Fruit fly (Drosophila melanogaster): ENCODE data around the gene UK114.

The UK114 gene

dm6 chr2L:15280975-15281374 is 6.1 kb upstream of the UK114 start (continued):
- no peak for TF ChIP-seq Hnf4 (GFP tag; optimal IDR thresholded peaks at IDR 0.05)
- no peak for TF ChIP-seq sv (GFP tag; optimal IDR thresholded peaks at IDR 0.05)
- TF ChIP-seq brk (GFP tag; optimal IDR thresholded peaks at IDR 0.05) = no peak
- peak; percentile 20 for TF ChIP-seq rgr (GFP tag; optimal IDR thresholded peaks at IDR 0.05)
- no peak for TF ChIP-seq Dfd (GFP tag; optimal IDR thresholded peaks at IDR 0.05)
- no peak for TF ChIP-seq dl (GFP tag; optimal IDR thresholded peaks at IDR 0.05; ENCODE audit: insufficient read depth in 1 of 2, partially characterized antibody in 2 of 2)

DNA sequence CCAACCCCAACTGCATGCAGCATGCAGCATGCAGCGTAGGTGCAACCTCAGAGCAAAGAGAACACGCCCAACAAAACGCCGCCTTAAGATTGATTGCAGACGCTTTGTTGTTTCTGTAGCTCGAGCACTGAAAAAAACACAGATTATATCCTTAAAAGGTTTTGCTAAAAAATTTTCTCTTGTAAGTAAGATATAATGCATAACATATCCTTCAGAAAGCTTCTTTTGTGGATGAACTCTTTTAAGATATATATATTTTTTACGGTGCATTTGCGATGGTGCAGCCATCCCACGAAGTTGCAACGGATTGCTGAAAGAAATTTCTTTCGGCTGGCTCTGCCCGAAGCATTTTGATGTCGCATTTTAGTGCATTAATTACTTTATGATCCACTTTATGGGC is 903 bp upstream of the UK114 start:
- TF ChIP-seq jim (GFP tag; optimal IDR thresholded peaks at IDR 0.05) (no peak), Hnf4 (GFP tag; optimal IDR thresholded peaks at IDR 0.05) (peak; percentile 40), Vsx2 (GFP tag; optimal IDR thresholded peaks at IDR 0.05; ENCODE audit: partially characterized antibody) (no peak), Abd-B (GFP tag; optimal IDR thresholded peaks at IDR 0.05) (no peak), dmrt93B (GFP tag; optimal IDR thresholded peaks at IDR 0.05) (peak; percentile 11), tai (GFP tag; optimal IDR thresholded peaks at IDR 0.05) (no peak), br (GFP tag; optimal IDR thresholded peaks at IDR 0.05) (peak; percentile 16), dsf (GFP tag; optimal IDR thresholded peaks at IDR 0.05; ENCODE audit: borderline replicate concordance) (no peak), CrebA (GFP tag; optimal IDR thresholded peaks at IDR 0.05; ENCODE audit: borderline replicate concordance) (no peak), sv (GFP tag; optimal IDR thresholded peaks at IDR 0.05) (no peak), pan (optimal IDR thresholded peaks at IDR 0.05) (no peak), fru (GFP tag; optimal IDR thresholded peaks at IDR 0.05) (peak; percentile 38), h (GFP tag; optimal IDR thresholded peaks at IDR 0.05) (peak; percentile 59), dl (GFP tag; optimal IDR thresholded peaks at IDR 0.05; ENCODE audit: insufficient read depth in 1 of 2, partially characterized antibody in 2 of 2) (no peak), brk (GFP tag; optimal IDR thresholded peaks at IDR 0.05) (peak; percentile 14), Hr78 (GFP tag; optimal IDR thresholded peaks at IDR 0.05) (no peak), Mio (GFP tag; optimal IDR thresholded peaks at IDR 0.05) (no peak), Sp1 (GFP tag; optimal IDR thresholded peaks at IDR 0.05) (peak; percentile 19), N (GFP tag; optimal IDR thresholded peaks at IDR 0.05) (no peak), Rel (GFP tag; optimal IDR thresholded peaks at IDR 0.05) (no peak), Rel (tag; optimal IDR thresholded peaks at IDR 0.05) (no peak), sage (GFP tag; optimal IDR thresholded peaks at IDR 0.05) (no peak), lola (GFP tag; optimal IDR thresholded peaks at IDR 0.05) (no peak), rgr (GFP tag; optimal IDR thresholded peaks at IDR 0.05) (peak; percentile 60), ey (GFP tag; optimal IDR thresholded peaks at IDR 0.05) (peak; percentile 54), usp (GFP tag; optimal IDR thresholded peaks at IDR 0.05) (no peak), Hr83 (GFP tag; optimal IDR thresholded peaks at IDR 0.05; ENCODE audit: poor library complexity, severe bottlenecking) (no peak), CG9705 (GFP tag; optimal IDR thresholded peaks at IDR 0.05) (no peak), woc (GFP tag; optimal IDR thresholded peaks at IDR 0.05) (peak; percentile 22), psq (GFP tag; optimal IDR thresholded peaks at IDR 0.05) (no peak), OdsH (GFP tag; optimal IDR thresholded peaks at IDR 0.05) (peak; percentile 21), foxo (GFP tag; optimal IDR thresholded peaks at IDR 0.05) (peak in 1 of 2 experiments; percentile 55), Myc (optimal IDR thresholded peaks at IDR 0.05) (no peak), GATAd (GFP tag; optimal IDR thresholded peaks at IDR 0.05) (no peak), CG32264 (GFP tag; optimal IDR thresholded peaks at IDR 0.05) (no peak), Dfd (GFP tag; optimal IDR thresholded peaks at IDR 0.05) (no peak), HLH106 (tag; optimal IDR thresholded peaks at IDR 0.05) (peak; percentile 50), Dif (GFP tag; optimal IDR thresholded peaks at IDR 0.05; ENCODE audit: partially characterized antibody) (no peak), Jra (GFP tag; optimal IDR thresholded peaks at IDR 0.05) (no peak)

DNA sequence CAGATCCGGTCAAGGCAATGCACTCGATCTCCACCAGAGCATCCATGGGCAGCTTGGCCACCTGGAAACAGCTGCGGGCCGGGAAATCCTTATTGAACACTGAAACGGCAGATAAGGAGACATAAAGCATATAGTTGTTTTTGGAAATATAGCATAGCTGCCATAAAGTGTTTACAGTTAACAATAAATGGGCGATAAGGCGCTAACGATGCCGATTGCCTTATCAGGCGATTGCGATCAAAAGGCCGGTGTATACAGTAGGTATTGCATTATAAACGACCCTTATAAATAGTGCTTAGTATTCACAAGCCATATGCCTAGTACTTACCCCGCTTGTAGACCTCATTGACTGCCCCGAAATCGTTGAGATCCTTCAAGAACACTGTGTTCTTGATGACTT is 599 bp downstream of the UK114 start:
- TF ChIP-seq tai (GFP tag; optimal IDR thresholded peaks at IDR 0.05) (no peak), sv (GFP tag; optimal IDR thresholded peaks at IDR 0.05) (no peak), Dfd (GFP tag; optimal IDR thresholded peaks at IDR 0.05) (no peak), dl (GFP tag; optimal IDR thresholded peaks at IDR 0.05; ENCODE audit: insufficient read depth in 1 of 2, partially characterized antibody in 2 of 2) (no peak), rgr (GFP tag; optimal IDR thresholded peaks at IDR 0.05) (no peak), h (GFP tag; optimal IDR thresholded peaks at IDR 0.05) (no peak), dsf (GFP tag; optimal IDR thresholded peaks at IDR 0.05; ENCODE audit: borderline replicate concordance) (no peak), N (GFP tag; optimal IDR thresholded peaks at IDR 0.05) (no peak), psq (GFP tag; optimal IDR thresholded peaks at IDR 0.05) (no peak), Hnf4 (GFP tag; optimal IDR thresholded peaks at IDR 0.05) (no peak), Dif (GFP tag; optimal IDR thresholded peaks at IDR 0.05; ENCODE audit: partially characterized antibody) (no peak), Abd-B (GFP tag; optimal IDR thresholded peaks at IDR 0.05) (no peak)

Measured in whole organism, wandering third instar larva.